Worm (Caenorhabditis elegans) whole organism, late embryonic: ENCODE measurements around the gene T26G10.3.

Source experiments
- F13H6.1 ChIP-seq: sonication (generic microtip); optimal IDR thresholded peaks from 2 replicates; lab custom pipeline; 2016; ENCODE audit warnings: missing genetic modification characterization, missing compliant biosample characterization
- Y22D7AL.16 ChIP-seq: sonication (generic microtip); optimal IDR thresholded peaks from 2 replicates; lab custom pipeline; 2016; ENCODE audit warnings: missing genetic modification characterization, missing compliant biosample characterization
- ama-1 ChIP-seq: fragments of 150-350 bp; optimal IDR thresholded peaks from 2 replicates; lab custom pipeline; 2014
- ceh-45 ChIP-seq: fragments of 200-800 bp; sonication (Bioruptor generic); IDR thresholded peaks from 2 replicates; pipeline ENCODE4 v1.3.6; 2022; ENCODE audit warnings: missing genetic modification reagents, missing genetic modification characterization, missing compliant biosample characterization
- fax-1 ChIP-seq: sonication (generic microtip); optimal IDR thresholded peaks from 2 replicates; lab custom pipeline; 2016; ENCODE audit warnings: missing genotype, missing genetic modification characterization, missing compliant biosample characterization
- hlh-30 ChIP-seq: sonication (generic microtip); optimal IDR thresholded peaks from 2 replicates; lab custom pipeline; 2017; ENCODE audit warnings: antibody characterized with exemption, missing genetic modification characterization, missing compliant biosample characterization; ENCODE audit not compliant: insufficient read depth
- hlh-6 ChIP-seq: sonication (generic microtip); optimal IDR thresholded peaks from 2 replicates; lab custom pipeline; 2016; ENCODE audit warnings: missing genotype, missing genetic modification characterization, missing compliant biosample characterization
- nhr-11 ChIP-seq: fragments of 150-350 bp; optimal IDR thresholded peaks from 2 replicates; lab custom pipeline; 2014; ENCODE audit warnings: missing biosample characterization, missing genetic modification characterization
- pha-4 ChIP-seq: fragments of 150-350 bp; optimal IDR thresholded peaks from 2 replicates; lab custom pipeline; 2018; ENCODE audit warnings: missing biosample characterization, missing genetic modification reagents, missing genetic modification characterization
- sdc-2 ChIP-seq: sonication (generic microtip); optimal IDR thresholded peaks from 2 replicates; lab custom pipeline; 2016; ENCODE audit warnings: missing genotype, missing genetic modification characterization, missing compliant biosample characterization

DNA sequence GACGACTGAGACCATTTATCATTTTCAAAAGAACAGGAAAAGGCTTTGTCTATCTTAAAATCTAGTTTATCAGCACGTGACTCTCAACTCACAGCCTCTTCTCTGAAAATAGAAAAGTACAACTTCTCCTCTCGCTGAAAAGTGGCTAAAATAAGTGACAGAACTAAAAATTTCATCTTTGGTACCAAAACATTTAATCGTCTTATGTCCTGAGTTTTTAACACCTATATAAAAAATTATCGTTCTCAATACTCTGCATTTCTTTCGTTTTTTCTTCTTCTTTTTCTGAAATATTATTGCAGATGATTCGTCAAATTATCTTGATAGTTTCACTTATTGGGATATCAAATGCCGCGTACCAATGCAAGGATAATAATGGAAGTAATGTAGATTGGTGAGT, 46.3 kb downstream of the T26G10.3 start, which contains the start of gene crn-6:
- TF ChIP-seq sdc-2 (tag; lab: Kevin White, UChicago) = no peak
- no peak for TF ChIP-seq ama-1
- no peak for TF ChIP-seq fax-1 (tag; lab: Kevin White, UChicago)
- TF ChIP-seq nhr-11 (tag; lab: Kevin White, UChicago) = no peak
- no peak for TF ChIP-seq hlh-30 (tag; lab: Kevin White, UChicago)
- no peak for TF ChIP-seq Y22D7AL.16 (tag; lab: Kevin White, UChicago)
- no peak for TF ChIP-seq ceh-45 (GFP tag; lab: Robert Waterston, UW)
- TF ChIP-seq hlh-6 = no peak
- TF ChIP-seq pha-4 (tag; lab: Kevin White, UChicago) = no peak
- no peak for TF ChIP-seq F13H6.1 (tag; lab: Kevin White, UChicago)
